Fruit fly (Drosophila melanogaster) whole organism, prepupa: Measurements from ENCODE around the gene eIF3l.

Experiments used
- CG3032 ChIP-seq: fragments of 200-800 bp; optimal IDR thresholded peaks from 2 replicates; lab custom pipeline; 2019; ENCODE audit warnings: missing biosample characterization, mild to moderate bottlenecking, missing genetic modification characterization, moderate library complexity
- CG32006 ChIP-seq: fragments of 200-800 bp; sonication (Bioruptor generic); optimal IDR thresholded peaks from 3 replicates; lab custom pipeline; 2017; ENCODE audit warnings: missing biosample characterization, mild to moderate bottlenecking, missing genetic modification characterization
- CG34406 ChIP-seq: fragments of 200-800 bp; sonication (Bioruptor generic); optimal IDR thresholded peaks from 3 replicates; lab custom pipeline; 2016; ENCODE audit warnings: missing biosample characterization, missing genetic modification characterization
- CG6163 ChIP-seq: fragments of 200-800 bp; sonication (Bioruptor generic); IDR thresholded peaks from 3 replicates; pipeline ENCODE4 v1.3.6; 2022; ENCODE audit warnings: missing biosample characterization, missing genetic modification characterization
- CG6276 ChIP-seq: fragments of 200-800 bp; sonication (Bioruptor generic); optimal IDR thresholded peaks from 2 replicates; lab custom pipeline; 2017; ENCODE audit warnings: missing biosample characterization, mild to moderate bottlenecking, missing genetic modification characterization
- CG8632 ChIP-seq: fragments of 200-800 bp; sonication (Bioruptor generic); optimal IDR thresholded peaks from 3 replicates; lab custom pipeline; 2016; ENCODE audit warnings: missing biosample characterization, missing genetic modification characterization
- Eip78C ChIP-seq: fragments of 200-800 bp; sonication (Bioruptor generic); peaks from one replicate; lab custom pipeline; 2016; ENCODE audit warnings: missing biosample characterization, missing genetic modification characterization
- Eip93F ChIP-seq: fragments of 200-800 bp; sonication (Bioruptor generic); optimal IDR thresholded peaks from 2 replicates; lab custom pipeline; 2016; ENCODE audit warnings: missing biosample characterization, mild to moderate bottlenecking, missing genetic modification characterization
- Ets96B ChIP-seq: fragments of 200-800 bp; optimal IDR thresholded peaks from 2 replicates; lab custom pipeline; 2019; ENCODE audit warnings: missing biosample characterization, mild to moderate bottlenecking, missing genetic modification characterization, moderate library complexity
- Hr39 ChIP-seq: fragments of 200-800 bp; sonication (Bioruptor generic); optimal IDR thresholded peaks from 2 replicates; lab custom pipeline; 2016; ENCODE audit warnings: missing biosample characterization, missing genetic modification characterization
- Met ChIP-seq: fragments of 200-800 bp; sonication (Bioruptor generic); optimal IDR thresholded peaks from 3 replicates; lab custom pipeline; 2016; ENCODE audit warnings: missing biosample characterization, missing genetic modification characterization
- OdsH ChIP-seq: fragments of 200-800 bp; sonication (Bioruptor generic); optimal IDR thresholded peaks from 3 replicates; lab custom pipeline; 2016; ENCODE audit warnings: missing biosample characterization, missing genetic modification characterization
- cyc ChIP-seq: fragments of 200-800 bp; sonication (Bioruptor generic); optimal IDR thresholded peaks from 3 replicates; lab custom pipeline; 2016; ENCODE audit warnings: missing biosample characterization, missing genetic modification characterization
- topi ChIP-seq: fragments of 200-800 bp; sonication (Bioruptor generic); optimal IDR thresholded peaks from 3 replicates; lab custom pipeline; 2016; ENCODE audit warnings: missing biosample characterization, missing genetic modification characterization

DNA sequence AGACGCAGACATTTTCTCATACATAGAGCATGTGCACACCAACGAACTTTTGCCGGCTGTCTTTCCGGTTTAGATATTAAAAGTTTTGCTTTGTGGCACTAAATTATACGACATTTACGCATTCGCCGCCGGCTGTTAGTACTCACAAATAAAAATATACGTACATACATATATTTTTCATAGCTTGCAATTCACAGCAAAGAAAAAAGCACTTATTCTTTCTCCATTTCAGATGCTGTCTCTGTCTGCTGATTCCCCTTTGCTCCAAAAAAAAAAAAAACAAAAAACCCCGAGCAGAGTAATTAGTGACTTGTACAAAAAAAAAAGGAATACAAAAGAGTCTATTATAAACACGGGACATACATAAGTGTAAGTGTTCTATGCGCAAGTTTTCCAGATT is 31.4 kb upstream of the eIF3l start, which contains the start of gene CAH2:
- TF ChIP-seq CG34406 (GFP tag; lab: Kevin White, UChicago) (no peak), CG6276 (no peak), CG32006 (GFP tag; lab: Kevin White, UChicago) (no peak), topi (GFP tag; lab: Kevin White, UChicago) (no peak), CG8632 (GFP tag; lab: Kevin White, UChicago) (no peak), Hr39 (GFP tag; lab: Kevin White, UChicago) (no peak), Eip93F (GFP tag; lab: Kevin White, UChicago) (no peak), Ets96B (tag; lab: Kevin White, UChicago) (no peak), CG3032 (tag; lab: Kevin White, UChicago) (no peak), OdsH (GFP tag; lab: Kevin White, UChicago) (no peak), Eip78C (no peak), cyc (GFP tag; lab: Kevin White, UChicago) (no peak), Met (GFP tag; lab: Kevin White, UChicago) (no peak), CG6163 (GFP tag; lab: Robert Waterston, UW) (no peak)
